Worm (Caenorhabditis elegans): ENCODE results near the gene cyp-37A1.

ce11 chrII:13981819-13982218 lies 34.9 kb downstream of the cyp-37A1 start:
- TF ChIP-seq snpc-4 (tag; optimal IDR thresholded peaks at IDR 0.05), result no peak
- no peak for TF ChIP-seq ztf-11 (tag; optimal IDR thresholded peaks at IDR 0.05)
- TF ChIP-seq dsc-1 (tag; optimal IDR thresholded peaks at IDR 0.05), result no peak
- TF ChIP-seq elt-2 (tag; optimal IDR thresholded peaks at IDR 0.05), result no peak
- no peak for TF ChIP-seq nhr-77 (tag; optimal IDR thresholded peaks at IDR 0.05)

All from whole organism, L1 larva.